Fruit fly (Drosophila melanogaster) whole organism, wandering third instar larva: ENCODE measurements around the gene CG3108.

Source experiments
- Abd-B ChIP-seq: fragments of >200 bp; optimal IDR thresholded peaks from 2 replicates; lab custom pipeline; 2017; ENCODE audit warnings: missing biosample characterization, missing genetic modification characterization
- CG32264 ChIP-seq: fragments of 200-800 bp; sonication (Bioruptor generic); optimal IDR thresholded peaks from 2 replicates; lab custom pipeline; 2016; ENCODE audit warnings: missing biosample characterization, missing genetic modification characterization
- CG9705 ChIP-seq: fragments of 200-800 bp; sonication (Bioruptor generic); optimal IDR thresholded peaks from 2 replicates; lab custom pipeline; 2018; ENCODE audit warnings: missing biosample characterization, mild to moderate bottlenecking, missing genetic modification characterization
- CrebA ChIP-seq: fragments of 200-800 bp; sonication (Bioruptor generic); optimal IDR thresholded peaks from 2 replicates; lab custom pipeline; 2016; ENCODE audit warnings: missing biosample characterization, mild to moderate bottlenecking, missing genetic modification characterization, borderline replicate concordance
- Dfd ChIP-seq: fragments of >200 bp; optimal IDR thresholded peaks from 2 replicates; lab custom pipeline; 2017; ENCODE audit warnings: missing biosample characterization, missing genetic modification characterization
- Dif ChIP-seq: fragments of 200-275, 200-300 bp; sonication (Bioruptor generic); optimal IDR thresholded peaks from 2 replicates; lab custom pipeline; 2018; ENCODE audit warnings: missing biosample characterization, missing genetic modification characterization; ENCODE audit not compliant: partially characterized antibody
- GATAd ChIP-seq: sonication (Bioruptor generic); optimal IDR thresholded peaks from 2 replicates; lab custom pipeline; 2016; ENCODE audit warnings: missing biosample characterization, missing genetic modification characterization
- HLH106 ChIP-seq: fragments of 200-800 bp; optimal IDR thresholded peaks from 3 replicates; lab custom pipeline; 2019; ENCODE audit warnings: missing biosample characterization, mild to moderate bottlenecking, missing genetic modification characterization, moderate library complexity
- Hnf4 ChIP-seq: fragments of 200-800 bp; sonication (Bioruptor generic); optimal IDR thresholded peaks from 2 replicates; lab custom pipeline; 2016; ENCODE audit warnings: missing biosample characterization, mild to moderate bottlenecking, missing genetic modification characterization
- Hr78 ChIP-seq: fragments of >200 bp; optimal IDR thresholded peaks from 2 replicates; lab custom pipeline; 2017; ENCODE audit warnings: missing biosample characterization, missing genetic modification characterization
- Hr83 ChIP-seq: fragments of 200-300 bp; sonication (Bioruptor generic); optimal IDR thresholded peaks from 2 replicates; lab custom pipeline; 2016; ENCODE audit warnings: missing biosample characterization, mild to moderate bottlenecking, missing genetic modification characterization, moderate library complexity; ENCODE audit not compliant: poor library complexity, severe bottlenecking
- Jra ChIP-seq: sonication (Bioruptor generic); optimal IDR thresholded peaks from 2 replicates; lab custom pipeline; 2016; ENCODE audit warnings: missing biosample characterization, missing genetic modification characterization
- Mio ChIP-seq: sonication (Bioruptor generic); optimal IDR thresholded peaks from 2 replicates; lab custom pipeline; 2016; ENCODE audit warnings: missing biosample characterization, missing genetic modification characterization
- Myc ChIP-seq: fragments of >200 bp; optimal IDR thresholded peaks from 2 replicates; lab custom pipeline; 2017
- N ChIP-seq: fragments of >200 bp; optimal IDR thresholded peaks from 2 replicates; lab custom pipeline; 2018; ENCODE audit warnings: missing biosample characterization, missing external identifiers, missing genetic modification characterization
- OdsH ChIP-seq: fragments of 200-800 bp; sonication (Bioruptor generic); optimal IDR thresholded peaks from 2 replicates; lab custom pipeline; 2016; ENCODE audit warnings: missing biosample characterization, mild to moderate bottlenecking, missing genetic modification characterization
- Rel ChIP-seq, 2 experiments: fragments of 200-800 bp; sonication (Bioruptor generic) in 1 of 2; optimal IDR thresholded peaks; 2 replicates in 1 of 2; 3 replicates in 1 of 2; lab custom pipeline; 2016 to 2019; ENCODE audit warnings: mild to moderate bottlenecking in 2 of 2, missing biosample characterization in 2 of 2, missing genetic modification characterization in 2 of 2, moderate library complexity in 1 of 2
- Sp1 ChIP-seq: fragments of 200-800 bp; sonication (Bioruptor generic); optimal IDR thresholded peaks from 3 replicates; lab custom pipeline; 2019; ENCODE audit warnings: missing biosample characterization, mild to moderate bottlenecking, missing genetic modification characterization, moderate library complexity
- Vsx2 ChIP-seq: fragments of 200-300, 225-300 bp; sonication (Bioruptor generic); optimal IDR thresholded peaks from 2 replicates; lab custom pipeline; 2018; ENCODE audit warnings: missing biosample characterization, missing genetic modification characterization; ENCODE audit not compliant: partially characterized antibody
- br ChIP-seq: fragments of 200-800 bp; sonication (Bioruptor generic); optimal IDR thresholded peaks from 2 replicates; lab custom pipeline; 2016; ENCODE audit warnings: missing biosample characterization, missing genetic modification characterization
- brk ChIP-seq: fragments of 200-800 bp; sonication (Bioruptor generic); optimal IDR thresholded peaks from 2 replicates; lab custom pipeline; 2016; ENCODE audit warnings: missing biosample characterization, mild to moderate bottlenecking, missing genetic modification characterization
- dl ChIP-seq, 2 experiments: fragments of 175-275, 200-275 bp in 1 of 2; fragments of 200-275 bp in 1 of 2; sonication (Bioruptor generic); optimal IDR thresholded peaks; lab custom pipeline; 2018; ENCODE audit warnings: mild to moderate bottlenecking in 2 of 2, missing biosample characterization in 2 of 2, missing genetic modification characterization in 2 of 2, moderate library complexity in 2 of 2; ENCODE audit not compliant: partially characterized antibody in 2 of 2, insufficient read depth in 1 of 2
- dmrt93B ChIP-seq: fragments of 200-800 bp; sonication (Bioruptor generic); optimal IDR thresholded peaks from 2 replicates; lab custom pipeline; 2018; ENCODE audit warnings: missing biosample characterization, mild to moderate bottlenecking, missing genetic modification characterization
- dsf ChIP-seq: sonication (Bioruptor generic); optimal IDR thresholded peaks from 2 replicates; lab custom pipeline; 2016; ENCODE audit warnings: missing biosample characterization, missing genetic modification characterization, borderline replicate concordance
- ey ChIP-seq: fragments of 200-800 bp; sonication (Bioruptor generic); optimal IDR thresholded peaks from 2 replicates; lab custom pipeline; 2016; ENCODE audit warnings: missing biosample characterization, missing genetic modification characterization
- foxo ChIP-seq, 2 experiments: fragments of 200-800 bp; sonication (Bioruptor generic); optimal IDR thresholded peaks; 2 replicates in 1 of 2; 3 replicates in 1 of 2; lab custom pipeline; 2016 to 2017; ENCODE audit warnings: missing biosample characterization in 2 of 2, missing genetic modification characterization in 2 of 2
- fru ChIP-seq: fragments of 200-800 bp; sonication (Bioruptor generic); optimal IDR thresholded peaks from 3 replicates; lab custom pipeline; 2016; ENCODE audit warnings: missing biosample characterization, mild to moderate bottlenecking, missing genetic modification characterization
- h ChIP-seq: fragments of 200-800 bp; sonication (Bioruptor generic); optimal IDR thresholded peaks from 3 replicates; lab custom pipeline; 2016; ENCODE audit warnings: missing biosample characterization, mild to moderate bottlenecking, missing genetic modification characterization
- jim ChIP-seq: fragments of 175-275, 200-325 bp; sonication (Bioruptor generic); optimal IDR thresholded peaks from 2 replicates; lab custom pipeline; 2016; ENCODE audit warnings: missing biosample characterization, mild to moderate bottlenecking, missing genetic modification characterization
- lola ChIP-seq: fragments of >200 bp; optimal IDR thresholded peaks from 2 replicates; lab custom pipeline; 2017; ENCODE audit warnings: missing biosample characterization, missing genetic modification characterization
- pan ChIP-seq: fragments of >200 bp; optimal IDR thresholded peaks from 2 replicates; lab custom pipeline; 2017
- psq ChIP-seq: fragments of 200-800 bp; sonication (Bioruptor generic); optimal IDR thresholded peaks from 3 replicates; lab custom pipeline; 2017; ENCODE audit warnings: missing biosample characterization, mild to moderate bottlenecking, missing genetic modification characterization, moderate library complexity
- rgr ChIP-seq: fragments of 200-800 bp; sonication (Bioruptor generic); optimal IDR thresholded peaks from 3 replicates; lab custom pipeline; 2016; ENCODE audit warnings: missing biosample characterization, mild to moderate bottlenecking, missing genetic modification characterization
- sage ChIP-seq: fragments of 200-800 bp; sonication (Bioruptor generic); optimal IDR thresholded peaks from 2 replicates; lab custom pipeline; 2016; ENCODE audit warnings: missing biosample characterization, mild to moderate bottlenecking, missing genetic modification characterization
- sv ChIP-seq: fragments of 200-800 bp; sonication (Bioruptor generic); optimal IDR thresholded peaks from 3 replicates; lab custom pipeline; 2016; ENCODE audit warnings: missing biosample characterization, missing genetic modification characterization
- tai ChIP-seq: sonication (Bioruptor generic); optimal IDR thresholded peaks from 2 replicates; lab custom pipeline; 2016; ENCODE audit warnings: missing biosample characterization, missing genetic modification characterization
- usp ChIP-seq: fragments of >200 bp; optimal IDR thresholded peaks from 2 replicates; lab custom pipeline; 2017; ENCODE audit warnings: missing biosample characterization, missing genetic modification characterization
- woc ChIP-seq: sonication (Bioruptor generic); optimal IDR thresholded peaks from 2 replicates; lab custom pipeline; 2016; ENCODE audit warnings: missing biosample characterization, mild to moderate bottlenecking, missing genetic modification characterization

Gene CG3108

dm6 chrX:5768602-5769251, 12.7 kb downstream of the CG3108 start:
- peak; percentile 12 for TF ChIP-seq psq
- TF ChIP-seq Sp1 (GFP tag; lab: Kevin White, UChicago) = peak; percentile 16
- peak; percentile 15 for TF ChIP-seq Vsx2
- TF ChIP-seq OdsH (GFP tag; lab: Kevin White, UChicago) = no peak

DNA sequence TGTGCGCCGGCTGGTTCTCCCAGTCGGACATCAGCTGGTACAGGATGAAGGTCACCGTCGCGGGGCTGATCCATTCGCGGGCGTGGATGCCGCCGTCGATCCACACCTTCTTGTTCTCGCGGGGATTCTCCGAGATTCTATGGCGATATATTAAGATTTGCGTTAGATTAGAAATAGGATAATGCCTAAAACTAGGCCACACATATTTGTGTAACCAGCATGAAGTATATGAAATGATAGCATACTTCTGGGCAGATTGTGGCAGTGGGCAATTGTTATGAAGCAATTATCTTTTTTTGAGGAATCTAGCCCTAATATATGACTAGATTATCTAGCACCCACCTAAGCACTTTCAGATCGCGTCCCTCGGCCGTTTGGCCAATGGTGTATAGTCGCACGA, 14.7 kb downstream of the CG3108 start:
- TF ChIP-seq N (GFP tag; lab: Kevin White, UChicago) (peak; percentile 63), Abd-B (no peak), Myc (lab: Kevin White, UChicago) (peak; percentile 82)

DNA sequence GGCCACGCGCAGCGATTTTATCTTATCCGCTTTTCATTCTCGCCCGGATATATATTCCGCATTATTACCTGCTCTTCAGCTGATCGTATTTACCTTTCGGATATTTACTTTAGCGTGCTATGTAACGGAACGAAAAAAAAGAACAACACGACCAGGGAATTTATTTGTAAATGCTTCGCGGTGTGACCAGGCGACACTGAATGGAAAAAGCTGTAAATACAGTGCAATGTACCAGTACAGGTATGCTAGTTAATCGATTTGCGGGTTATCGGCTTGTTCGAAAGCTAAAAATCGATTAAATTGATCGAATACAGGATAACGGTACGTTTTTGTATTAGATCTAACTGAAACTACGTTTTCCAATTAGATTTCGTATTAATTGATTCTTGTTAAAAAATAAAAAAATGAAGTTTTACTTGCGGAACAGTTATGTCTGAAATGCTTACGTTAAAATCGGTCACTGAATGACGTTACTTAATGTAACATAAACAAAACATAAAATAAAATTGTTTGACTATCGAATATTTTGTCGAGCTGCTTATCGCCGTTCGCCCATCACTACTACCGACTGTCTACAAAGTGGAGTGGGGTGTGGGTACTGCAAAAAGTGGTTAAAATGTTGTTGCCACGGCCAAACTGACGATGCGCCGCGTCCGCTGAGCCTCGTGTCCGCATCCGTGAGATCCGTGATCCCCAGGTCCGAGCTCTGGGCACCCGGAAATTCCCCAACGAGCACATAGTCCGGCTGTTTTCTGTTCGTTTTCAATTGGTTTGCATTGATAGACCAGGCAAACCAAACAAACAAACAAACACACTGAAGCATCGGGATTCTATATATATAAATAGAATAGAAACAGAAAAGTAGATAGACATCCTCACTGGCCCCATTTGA, 17.2 kb downstream of the CG3108 start, which contains the start of the genes MAPk-Ak2 and CG42699:
TSS of gene MAPk-Ak2 (minus strand) at position 203 of the 892 bp plus-strand sequence.
TSS of gene CG42699 (plus strand) at position 553 of the 892 bp plus-strand sequence.
- peak; percentile 4 for TF ChIP-seq sv
- no peak for TF ChIP-seq Rel (GFP tag; optimal IDR thresholded peaks at IDR 0.05; lab: Kevin White, UChicago)
- TF ChIP-seq Rel (tag; optimal IDR thresholded peaks at IDR 0.05; lab: Kevin White, UChicago) = peak; percentile 76
- peak; percentile 70 for TF ChIP-seq Hnf4 (GFP tag; lab: Kevin White, UChicago)
- TF ChIP-seq fru (GFP tag; lab: Kevin White, UChicago) = peak; percentile 65
- no peak for TF ChIP-seq N (GFP tag; lab: Kevin White, UChicago)
- peak; percentile 4 for TF ChIP-seq woc (GFP tag; lab: Kevin White, UChicago)
- no peak for TF ChIP-seq Mio (GFP tag; lab: Kevin White, UChicago)
- no peak for TF ChIP-seq Dfd (GFP tag; lab: Kevin White, UChicago)
- no peak for TF ChIP-seq Dif (GFP tag; lab: Kevin White, UChicago)
- TF ChIP-seq pan (lab: Kevin White, UChicago) = no peak
- no peak for TF ChIP-seq sage (GFP tag; lab: Kevin White, UChicago)
- peak; percentile 74 for TF ChIP-seq rgr (GFP tag; lab: Kevin White, UChicago)
- peak; percentile 85 for TF ChIP-seq br (GFP tag; lab: Kevin White, UChicago)
- peak; percentile 42 for TF ChIP-seq ey
- no peak for TF ChIP-seq lola (GFP tag; lab: Kevin White, UChicago)
- TF ChIP-seq CG32264 = peak; percentile 30
- TF ChIP-seq jim (GFP tag; lab: Kevin White, UChicago) = peak; percentile 72
- peak; percentile 47 for TF ChIP-seq dmrt93B (GFP tag; lab: Kevin White, UChicago)
- peak; percentile 44 for TF ChIP-seq OdsH (GFP tag; lab: Kevin White, UChicago)
- TF ChIP-seq Jra (GFP tag; lab: Kevin White, UChicago) = peak; percentile 88
- no peak for TF ChIP-seq brk (GFP tag; lab: Kevin White, UChicago)
- peak in 1 of 2 experiments; percentile 64 for TF ChIP-seq foxo (GFP tag; optimal IDR thresholded peaks at IDR 0.05; lab: Kevin White, UChicago)
- peak; percentile 58 for TF ChIP-seq GATAd (GFP tag; lab: Kevin White, UChicago)
- no peak for TF ChIP-seq Hr78 (GFP tag; lab: Kevin White, UChicago)
- TF ChIP-seq CrebA = no peak
- TF ChIP-seq CG9705 = peak; percentile 63
- TF ChIP-seq tai (GFP tag; lab: Kevin White, UChicago) = no peak
- peak; percentile 52 for TF ChIP-seq dsf
- TF ChIP-seq usp (GFP tag; lab: Kevin White, UChicago) = no peak
- no peak for TF ChIP-seq Abd-B
- TF ChIP-seq Vsx2 = no peak
- TF ChIP-seq Sp1 (GFP tag; lab: Kevin White, UChicago) = peak; percentile 71
- TF ChIP-seq dl (GFP tag; optimal IDR thresholded peaks at IDR 0.05; lab: Kevin White, UChicago; ENCODE audit: insufficient read depth in 1 of 2, partially characterized antibody in 2 of 2) = no peak
- peak; percentile 96 for TF ChIP-seq Hr83 (GFP tag; lab: Kevin White, UChicago)
- peak; percentile 54 for TF ChIP-seq psq
- TF ChIP-seq h (GFP tag; lab: Kevin White, UChicago) = peak; percentile 83
- peak; percentile 35 for TF ChIP-seq HLH106 (tag; lab: Kevin White, UChicago)
- no peak for TF ChIP-seq Myc (lab: Kevin White, UChicago)
